Worm (Caenorhabditis elegans): ENCODE results near the gene F07D3.3.

ce11 chrV:9465529-9465928 lies 3.0 kb upstream of the F07D3.3 start:
- TF ChIP-seq egl-27 (tag; optimal IDR thresholded peaks at IDR 0.05), result no peak
- TF ChIP-seq mab-5 (tag; optimal IDR thresholded peaks at IDR 0.05), result no peak
- TF ChIP-seq ama-1 (optimal IDR thresholded peaks at IDR 0.05), result no peak
- TF ChIP-seq nhr-11 (tag; optimal IDR thresholded peaks at IDR 0.05), result no peak
- no peak for TF ChIP-seq mdl-1 (tag; optimal IDR thresholded peaks at IDR 0.05)
- no peak for TF ChIP-seq snpc-4 (tag; optimal IDR thresholded peaks at IDR 0.05)

Measured in whole organism, L2 larva.